Fruit fly (Drosophila melanogaster): ENCODE data around the gene CG4045.

The CG4045 gene

DNA sequence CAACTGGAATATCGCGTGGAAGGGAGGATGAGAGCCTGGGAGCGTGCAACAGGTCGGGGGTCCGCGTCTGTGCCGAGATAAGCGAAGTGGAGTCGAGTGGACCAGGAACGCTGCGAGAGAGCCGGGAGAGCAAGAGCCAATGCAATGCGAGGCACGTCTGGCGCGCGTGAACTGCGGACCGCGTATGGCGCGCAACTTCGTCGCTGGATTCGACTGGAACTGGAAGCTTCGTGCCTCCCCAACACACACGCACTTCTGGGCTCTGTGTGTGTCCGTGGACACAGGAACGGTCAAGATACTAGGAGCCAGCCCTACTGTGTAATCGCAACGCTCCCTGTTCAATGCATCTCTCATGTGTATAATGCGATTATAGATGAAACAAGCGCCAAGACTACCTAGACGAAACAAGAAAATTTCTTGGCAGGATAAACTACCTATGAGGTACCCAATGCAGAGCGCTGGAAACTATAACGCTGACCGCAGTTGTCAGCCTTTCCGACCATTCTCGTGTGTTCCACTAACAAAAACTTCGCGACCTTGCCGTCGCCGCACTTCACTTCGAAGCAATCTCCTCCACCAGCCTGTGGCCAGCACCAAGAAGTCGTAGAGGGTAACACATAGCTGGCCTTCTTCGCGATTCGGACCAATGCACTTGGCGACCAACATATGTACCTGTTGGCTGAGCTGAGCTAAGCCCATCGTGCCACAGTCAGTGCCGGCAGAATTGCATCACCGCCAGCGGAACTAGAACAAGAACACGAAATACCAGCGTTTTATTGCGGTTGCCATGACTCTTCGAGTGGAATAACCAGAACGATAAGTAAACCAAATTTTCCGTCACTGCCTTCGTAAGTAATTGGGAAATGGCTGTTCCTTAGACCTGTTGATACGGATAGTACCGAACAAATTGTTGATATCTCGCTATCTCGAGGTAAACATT is 3.6 kb downstream of the CG4045 start, which contains the start of gene Rtca:
Gene Rtca (plus strand): TSS at position 536 of the 940 bp plus-strand sequence.
- TF ChIP-seq fd96Ca (GFP tag; IDR thresholded peaks at IDR 0.05) (peak; percentile 91), Ets98B (GFP tag; IDR thresholded peaks at IDR 0.05) (peak; percentile 80), Snoo (tag; optimal IDR thresholded peaks at IDR 0.05) (peak; percentile 82), CG13204 (GFP tag; optimal IDR thresholded peaks at IDR 0.05) (peak; percentile 81), CG9948 (tag; optimal IDR thresholded peaks at IDR 0.05) (peak; percentile 88), CG32121 (GFP tag; IDR thresholded peaks at IDR 0.05) (peak; percentile 81), CG15710 (tag; optimal IDR thresholded peaks at IDR 0.05) (peak; percentile 85), CG14655 (GFP tag; optimal IDR thresholded peaks at IDR 0.05) (peak; percentile 92), CG10348 (GFP tag; IDR thresholded peaks at IDR 0.05) (peak; percentile 57; the same call in 1 of the 2 replicates), CG4496 (GFP tag; IDR thresholded peaks at IDR 0.05) (peak; percentile 91), D1 (tag; optimal IDR thresholded peaks at IDR 0.05) (no peak), CG8159 (tag; optimal IDR thresholded peaks at IDR 0.05) (peak; percentile 88), CG12605 (GFP tag; IDR thresholded peaks at IDR 0.05) (peak; percentile 81), rn (GFP tag; IDR thresholded peaks at IDR 0.05) (peak; percentile 66), EcR (GFP tag; optimal IDR thresholded peaks at IDR 0.05) (peak; percentile 63), CG8301 (tag; optimal IDR thresholded peaks at IDR 0.05) (peak; percentile 90), CG17806 (tag; optimal IDR thresholded peaks at IDR 0.05) (peak; percentile 86), gl (tag; optimal IDR thresholded peaks at IDR 0.05) (peak; percentile 56), Pif1A (GFP tag; optimal IDR thresholded peaks at IDR 0.05) (peak; percentile 90), Pif1B (GFP tag; optimal IDR thresholded peaks at IDR 0.05) (peak; percentile 82), CG34367 (tag; optimal IDR thresholded peaks at IDR 0.05) (peak; percentile 83)

DNA sequence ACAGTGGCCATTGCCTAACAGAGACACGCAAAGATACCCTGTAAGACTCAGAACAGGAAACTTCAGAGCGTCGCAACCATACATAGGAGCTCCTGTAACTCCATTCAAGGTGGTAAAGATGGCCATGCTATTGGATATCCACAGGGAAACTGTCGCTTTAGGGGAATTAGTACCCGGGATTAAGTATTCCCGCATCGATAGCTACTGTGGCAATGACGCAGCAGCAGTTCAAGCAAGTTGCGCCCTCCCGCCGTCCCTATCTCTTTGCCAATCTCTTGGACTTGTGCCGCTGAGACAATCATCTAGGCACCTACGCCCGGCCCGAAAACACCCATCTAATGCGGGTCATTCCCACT is 5.0 kb downstream of the CG4045 start:
- TF ChIP-seq CG4496 (GFP tag; IDR thresholded peaks at IDR 0.05), result peak; percentile 65; the same call in 2 of the 3 replicates
- no peak for TF ChIP-seq CG14655 (GFP tag; optimal IDR thresholded peaks at IDR 0.05)
- TF ChIP-seq CG17806 (tag; optimal IDR thresholded peaks at IDR 0.05), result peak; percentile 37
- TF ChIP-seq gl (tag; optimal IDR thresholded peaks at IDR 0.05), result no peak
- TF ChIP-seq rn (GFP tag; IDR thresholded peaks at IDR 0.05), result 0 out of 2 replicates have a peak, but pooled peaks have one; percentile 20
- no peak for TF ChIP-seq Pif1A (GFP tag; optimal IDR thresholded peaks at IDR 0.05)
- no peak for TF ChIP-seq CG13204 (GFP tag; optimal IDR thresholded peaks at IDR 0.05)
- TF ChIP-seq CG10348 (GFP tag; IDR thresholded peaks at IDR 0.05), result peak; percentile 41; the same call in 1 of the 2 replicates
- no peak for TF ChIP-seq D1 (tag; optimal IDR thresholded peaks at IDR 0.05)
- peak; percentile 84 for TF ChIP-seq CG32121 (GFP tag; IDR thresholded peaks at IDR 0.05)
- TF ChIP-seq EcR (GFP tag; optimal IDR thresholded peaks at IDR 0.05), result no peak
- no peak for TF ChIP-seq Pif1B (GFP tag; optimal IDR thresholded peaks at IDR 0.05)
- peak; percentile 75 for TF ChIP-seq Ets98B (GFP tag; IDR thresholded peaks at IDR 0.05)
- TF ChIP-seq CG34367 (tag; optimal IDR thresholded peaks at IDR 0.05), result peak; percentile 11
- TF ChIP-seq CG8301 (tag; optimal IDR thresholded peaks at IDR 0.05), result peak; percentile 72
- peak; percentile 80 for TF ChIP-seq fd96Ca (GFP tag; IDR thresholded peaks at IDR 0.05)
- TF ChIP-seq Snoo (tag; optimal IDR thresholded peaks at IDR 0.05), result peak; percentile 28
- TF ChIP-seq CG12605 (GFP tag; IDR thresholded peaks at IDR 0.05), result peak; percentile 53; the same call in 1 of the 2 replicates
- peak; percentile 40 for TF ChIP-seq CG8159 (tag; optimal IDR thresholded peaks at IDR 0.05)
- TF ChIP-seq CG15710 (tag; optimal IDR thresholded peaks at IDR 0.05), result peak; percentile 40
- peak; percentile 52 for TF ChIP-seq CG9948 (tag; optimal IDR thresholded peaks at IDR 0.05)

DNA sequence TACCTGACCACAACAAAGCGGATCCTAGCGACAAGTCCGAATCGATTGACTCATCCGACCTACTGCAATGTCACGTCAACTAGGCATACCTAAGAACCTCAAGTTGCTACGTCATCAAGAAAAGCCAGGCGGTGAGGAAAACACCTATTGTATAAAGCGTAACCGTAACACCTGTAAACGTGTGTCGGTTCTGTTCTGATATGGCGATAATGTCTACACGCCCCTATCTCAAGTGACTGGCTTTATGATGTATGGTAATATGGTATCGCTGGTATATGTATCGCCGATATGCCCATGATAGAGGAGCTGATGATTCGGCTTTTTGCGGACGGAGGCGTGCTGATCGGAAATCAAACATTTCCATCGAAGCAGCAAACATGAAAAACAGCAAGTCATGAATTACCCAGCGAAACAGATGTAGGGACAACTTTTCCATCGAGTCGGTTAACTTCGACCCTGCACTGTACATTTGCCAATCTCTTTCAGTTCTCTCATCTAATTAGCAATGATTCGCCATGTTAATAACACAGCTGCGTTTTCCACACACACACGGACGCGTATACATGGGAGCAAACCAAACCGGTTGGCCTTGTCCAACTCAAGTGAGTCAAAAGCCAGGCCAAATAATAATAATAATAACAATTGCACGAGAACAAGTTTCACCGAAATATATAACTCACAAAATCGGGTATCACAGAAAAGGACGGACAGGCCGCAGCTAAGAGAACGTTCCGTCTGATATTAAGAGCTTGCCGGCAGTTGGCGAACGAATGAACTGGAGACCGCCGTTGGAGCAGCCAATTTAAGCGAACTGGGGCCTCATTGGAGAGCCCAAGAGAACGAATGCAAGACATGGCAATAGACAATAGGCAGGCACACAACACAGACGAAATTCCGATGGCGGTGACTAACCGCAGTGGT is 5.7 kb downstream of the CG4045 start:
- TF ChIP-seq Ets98B (GFP tag; IDR thresholded peaks at IDR 0.05), result no peak
- TF ChIP-seq CG15710 (tag; optimal IDR thresholded peaks at IDR 0.05), result no peak
- TF ChIP-seq CG32121 (GFP tag; IDR thresholded peaks at IDR 0.05), result no peak
- TF ChIP-seq Snoo (tag; optimal IDR thresholded peaks at IDR 0.05), result no peak
- TF ChIP-seq CG9948 (tag; optimal IDR thresholded peaks at IDR 0.05), result no peak
- no peak for TF ChIP-seq CG12605 (GFP tag; IDR thresholded peaks at IDR 0.05)
- no peak for TF ChIP-seq rn (GFP tag; IDR thresholded peaks at IDR 0.05)
- TF ChIP-seq EcR (GFP tag; optimal IDR thresholded peaks at IDR 0.05), result no peak

DNA sequence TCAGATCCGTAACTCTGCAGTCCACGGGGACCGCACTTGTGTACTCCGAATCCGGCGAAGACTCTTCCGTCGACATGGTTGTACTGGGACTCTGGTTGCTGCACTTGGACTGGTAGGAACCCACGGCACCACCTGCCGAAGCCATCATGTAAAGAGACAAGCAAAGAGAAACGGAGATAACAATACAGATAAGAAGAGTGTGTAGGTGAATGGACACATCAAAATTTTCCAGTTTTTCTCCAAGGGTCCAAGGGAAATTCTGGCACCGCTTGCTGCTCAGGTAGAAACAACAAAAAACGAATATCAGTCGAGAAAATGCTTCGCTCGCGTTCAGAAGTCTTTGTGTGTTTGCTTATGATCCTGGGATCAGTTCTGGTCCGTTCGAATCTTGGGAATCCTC is 7.4 kb downstream of the CG4045 start, which contains the start of gene CG4194:
Gene CG4194 (plus strand): TSS at position 301 of the 400 bp plus-strand sequence.
- no peak for TF ChIP-seq Pif1A (GFP tag; optimal IDR thresholded peaks at IDR 0.05)
- no peak for TF ChIP-seq CG10348 (GFP tag; IDR thresholded peaks at IDR 0.05)
- no peak for TF ChIP-seq CG8159 (tag; optimal IDR thresholded peaks at IDR 0.05)
- no peak for TF ChIP-seq Snoo (tag; optimal IDR thresholded peaks at IDR 0.05)
- no peak for TF ChIP-seq D1 (tag; optimal IDR thresholded peaks at IDR 0.05)
- TF ChIP-seq CG34367 (tag; optimal IDR thresholded peaks at IDR 0.05), result no peak

DNA sequence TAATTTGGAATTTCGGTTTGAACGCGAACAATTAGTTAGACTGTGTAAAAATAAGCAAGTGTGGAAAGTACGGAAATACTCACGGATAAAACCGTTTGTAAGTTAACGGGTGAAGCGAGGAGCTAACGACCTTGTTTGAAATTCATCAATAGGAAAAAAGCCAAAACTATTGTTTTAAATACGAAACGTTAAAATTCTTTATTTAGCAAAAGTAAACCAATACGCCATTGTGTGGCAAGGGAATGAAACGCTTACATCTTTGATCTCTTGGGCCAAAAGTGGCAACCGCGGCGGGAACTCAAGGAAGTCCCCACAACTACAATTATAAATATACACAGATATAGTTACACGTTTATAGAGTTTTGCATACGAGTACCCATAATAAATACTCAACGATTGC is 9.4 kb downstream of the CG4045 start, which contains the start of gene CG14054:
Gene CG14054 (minus strand): TSS at position 101 of the 400 bp plus-strand sequence.
- no peak for TF ChIP-seq Ets98B (GFP tag; IDR thresholded peaks at IDR 0.05)
- TF ChIP-seq Pif1A (GFP tag; optimal IDR thresholded peaks at IDR 0.05), result no peak
- no peak for TF ChIP-seq CG17806 (tag; optimal IDR thresholded peaks at IDR 0.05)
- no peak for TF ChIP-seq D1 (tag; optimal IDR thresholded peaks at IDR 0.05)
- TF ChIP-seq EcR (GFP tag; optimal IDR thresholded peaks at IDR 0.05), result no peak
- no peak for TF ChIP-seq Snoo (tag; optimal IDR thresholded peaks at IDR 0.05)
- no peak for TF ChIP-seq gl (tag; optimal IDR thresholded peaks at IDR 0.05)
- no peak for TF ChIP-seq CG8301 (tag; optimal IDR thresholded peaks at IDR 0.05)
- no peak for TF ChIP-seq fd96Ca (GFP tag; IDR thresholded peaks at IDR 0.05)
- TF ChIP-seq CG15710 (tag; optimal IDR thresholded peaks at IDR 0.05), result no peak
- no peak for TF ChIP-seq CG32121 (GFP tag; IDR thresholded peaks at IDR 0.05)
- no peak for TF ChIP-seq CG13204 (GFP tag; optimal IDR thresholded peaks at IDR 0.05)
- no peak for TF ChIP-seq CG4496 (GFP tag; IDR thresholded peaks at IDR 0.05)
- TF ChIP-seq rn (GFP tag; IDR thresholded peaks at IDR 0.05), result no peak
- TF ChIP-seq Pif1B (GFP tag; optimal IDR thresholded peaks at IDR 0.05), result no peak

All from whole organism, pupa.